Worm (Caenorhabditis elegans): ENCODE results near the gene C28A5.6.

The C28A5.6 gene

DNA sequence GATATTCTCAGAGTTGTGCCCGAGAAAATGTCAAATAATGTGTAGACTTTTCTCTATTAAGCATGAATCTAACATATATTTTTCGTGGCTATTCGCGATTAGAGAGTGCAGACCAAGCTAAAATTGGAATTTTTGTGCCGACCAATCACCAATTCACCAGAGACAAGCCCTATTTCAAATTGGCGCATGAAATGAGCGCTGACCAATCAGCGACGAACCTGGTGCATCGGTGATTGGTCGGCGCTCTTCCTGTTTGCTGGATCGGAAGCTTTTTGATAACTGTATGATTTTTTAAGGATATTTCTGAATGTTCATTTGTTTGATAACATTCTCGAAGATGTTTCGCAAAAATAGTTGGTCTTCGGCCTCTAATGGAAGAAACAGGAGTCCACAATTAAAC lies 24.0 kb upstream of the C28A5.6 start:
- TF ChIP-seq elt-3 (tag; optimal IDR thresholded peaks at IDR 0.05) (no peak), egl-27 (tag; optimal IDR thresholded peaks at IDR 0.05) (no peak), snpc-4 (tag; optimal IDR thresholded peaks at IDR 0.05) (no peak), daf-12 (tag; optimal IDR thresholded peaks at IDR 0.05) (no peak), nfya-1 (tag; optimal IDR thresholded peaks at IDR 0.05; ENCODE audit: insufficient read depth) (peak; percentile 76)

DNA sequence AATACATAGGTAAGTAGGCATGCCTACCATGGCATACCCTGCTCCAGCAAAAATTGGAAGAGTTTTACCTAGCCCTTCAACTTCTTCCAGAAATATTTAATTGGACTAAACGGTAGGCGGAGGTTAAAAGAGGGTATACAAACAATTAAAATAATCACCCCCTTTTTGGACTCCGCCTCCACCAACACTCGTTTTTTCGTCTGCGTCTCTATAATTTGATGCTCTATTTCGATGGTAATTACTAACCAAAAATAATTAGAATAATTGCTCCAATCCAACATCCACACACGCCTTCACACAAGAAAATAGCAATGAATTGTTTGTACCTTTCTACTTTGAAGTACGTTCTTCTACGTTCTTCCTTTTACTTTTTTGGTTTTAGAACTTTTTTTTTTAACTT lies 23.4 kb upstream of the C28A5.6 start:
- TF ChIP-seq sea-2 (GFP tag; optimal IDR thresholded peaks at IDR 0.05) (no peak), snpc-4 (tag; optimal IDR thresholded peaks at IDR 0.05) (no peak), lin-15B (tag; optimal IDR thresholded peaks at IDR 0.05) (no peak), nfya-1 (tag; optimal IDR thresholded peaks at IDR 0.05; ENCODE audit: insufficient read depth) (peak; percentile 7), skn-1 (tag; optimal IDR thresholded peaks at IDR 0.05) (no peak), ceh-16 (tag; optimal IDR thresholded peaks at IDR 0.05) (no peak), jun-1 (tag; optimal IDR thresholded peaks at IDR 0.05) (no peak), ceh-28 (tag; optimal IDR thresholded peaks at IDR 0.05) (no peak), fos-1 (tag; optimal IDR thresholded peaks at IDR 0.05) (no peak), nhr-23 (tag; optimal IDR thresholded peaks at IDR 0.05) (peak; percentile 16), mdl-1 (tag; optimal IDR thresholded peaks at IDR 0.05) (no peak), nhr-77 (tag; optimal IDR thresholded peaks at IDR 0.05) (no peak), lsy-12 (tag; optimal IDR thresholded peaks at IDR 0.05) (no peak), pha-4 (tag; optimal IDR thresholded peaks at IDR 0.05) (no peak), ZK546.5 (tag; optimal IDR thresholded peaks at IDR 0.05) (no peak)

- no peak for TF ChIP-seq nhr-28 (tag; optimal IDR thresholded peaks at IDR 0.05)
- TF ChIP-seq pha-4 (tag; optimal IDR thresholded peaks at IDR 0.05): no peak
- TF ChIP-seq nhr-76 (tag; optimal IDR thresholded peaks at IDR 0.05): no peak
- no peak for TF ChIP-seq tbx-2 (tag; optimal IDR thresholded peaks at IDR 0.05)
- TF ChIP-seq lsy-12 (tag; optimal IDR thresholded peaks at IDR 0.05): no peak
- TF ChIP-seq elt-3 (tag; optimal IDR thresholded peaks at IDR 0.05): no peak
- TF ChIP-seq daf-12 (tag; optimal IDR thresholded peaks at IDR 0.05): no peak
- TF ChIP-seq egl-5 (tag; optimal IDR thresholded peaks at IDR 0.05): no peak
- TF ChIP-seq nfya-1 (tag; optimal IDR thresholded peaks at IDR 0.05; ENCODE audit: insufficient read depth): peak; percentile 71
- TF ChIP-seq aly-2 (tag; optimal IDR thresholded peaks at IDR 0.05): no peak
- TF ChIP-seq nhr-23 (tag; optimal IDR thresholded peaks at IDR 0.05): peak; percentile 9
- no peak for TF ChIP-seq ztf-4 (tag; optimal IDR thresholded peaks at IDR 0.05)
- TF ChIP-seq nhr-77 (tag; optimal IDR thresholded peaks at IDR 0.05): no peak
- TF ChIP-seq R02D3.7 (tag; optimal IDR thresholded peaks at IDR 0.05): no peak
Measured at ce11 chrIII:4450773-4451423, 21.6 kb upstream of the C28A5.6 start.

DNA sequence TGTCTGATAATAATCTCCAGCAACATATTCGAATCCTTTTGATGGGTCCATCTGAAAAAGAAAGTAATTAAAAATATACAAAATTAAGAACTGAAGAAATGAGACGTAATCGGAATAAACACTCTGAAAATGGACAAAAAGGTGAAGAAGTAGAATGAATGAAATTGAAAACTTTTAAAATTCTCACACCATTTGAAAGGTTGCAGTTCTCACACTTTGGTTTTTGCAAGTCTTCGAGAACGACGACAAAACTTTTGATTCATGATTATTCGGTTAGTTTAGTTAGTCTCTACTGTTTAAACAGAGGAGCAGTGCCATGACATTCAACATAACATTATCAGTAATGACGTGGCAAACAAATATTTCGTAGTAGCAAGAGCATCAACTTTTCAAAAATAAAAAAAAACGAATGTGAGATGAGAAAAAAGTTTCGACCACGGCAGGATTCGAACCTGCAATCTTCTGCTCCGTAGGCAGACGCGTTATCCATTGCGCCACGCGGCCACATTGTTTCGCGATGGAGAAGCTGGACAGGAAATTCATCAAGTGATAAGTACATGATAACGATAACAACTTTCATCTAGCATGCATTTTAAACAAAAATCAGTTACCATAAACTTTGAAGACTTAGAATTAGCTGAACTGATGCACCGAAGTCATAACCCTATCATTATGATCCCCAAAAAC lies 20.7 kb upstream of the C28A5.6 start, which contains the start of gene ceh-43:
Gene ceh-43 (minus strand): TSS at position 51 of the 687 bp plus-strand sequence.
- TF ChIP-seq ztf-4 (tag; optimal IDR thresholded peaks at IDR 0.05): no peak
- peak; percentile 49 for TF ChIP-seq elt-2 (tag; optimal IDR thresholded peaks at IDR 0.05)

- TF ChIP-seq ztf-11 (tag; optimal IDR thresholded peaks at IDR 0.05) (no peak), elt-3 (tag; optimal IDR thresholded peaks at IDR 0.05) (no peak), R02D3.7 (tag; optimal IDR thresholded peaks at IDR 0.05) (no peak), zag-1 (tag; optimal IDR thresholded peaks at IDR 0.05) (no peak), nfya-1 (tag; optimal IDR thresholded peaks at IDR 0.05; ENCODE audit: insufficient read depth) (peak; percentile 41)
Measured at ce11 chrIII:4449357-4449756, 20.1 kb upstream of the C28A5.6 start.

- no peak for TF ChIP-seq hmg-11 (tag; optimal IDR thresholded peaks at IDR 0.05)
- no peak for TF ChIP-seq nfya-1 (tag; optimal IDR thresholded peaks at IDR 0.05; ENCODE audit: insufficient read depth)
Measured at ce11 chrIII:4448029-4448428, 18.7 kb upstream of the C28A5.6 start.
